Fruit fly (Drosophila melanogaster) whole organism, prepupa: ENCODE measurements around the gene CG34034.
"Not testable (repeated sequence)": the region's sequence is repeated elsewhere in the genome, so short reads cannot be mapped to it uniquely, and the experiment has no call there.

Experiments used
- CG10631 ChIP-seq: fragments of 200-800 bp; sonication (Bioruptor generic); optimal IDR thresholded peaks from 2 replicates; lab custom pipeline; 2016; ENCODE audit warnings: missing biosample characterization, missing genetic modification characterization
- CG10669 ChIP-seq: fragments of 200-800 bp; sonication (Bioruptor generic); optimal IDR thresholded peaks from 3 replicates; lab custom pipeline; 2018; ENCODE audit warnings: missing biosample characterization, mild to moderate bottlenecking, missing genetic modification characterization, moderate library complexity
- CG11294 ChIP-seq: fragments of 200-800 bp; sonication (Bioruptor generic); IDR thresholded peaks from 2 replicates; pipeline ENCODE4 v1.3.6; 2022; ENCODE audit warnings: missing biosample characterization, missing genetic modification characterization
- CG11762 ChIP-seq: fragments of 200-800 bp; sonication (Bioruptor generic); optimal IDR thresholded peaks from 3 replicates; lab custom pipeline; 2016; ENCODE audit warnings: missing biosample characterization, missing genetic modification characterization; ENCODE audit not compliant: insufficient read depth
- CG11902 ChIP-seq: fragments of 200-800 bp; sonication (Bioruptor generic); optimal IDR thresholded peaks from 3 replicates; lab custom pipeline; 2016; ENCODE audit warnings: missing biosample characterization, missing genetic modification characterization
- CG15336 ChIP-seq: fragments of 200-800 bp; sonication (Bioruptor generic); IDR thresholded peaks from 2 replicates; pipeline ENCODE4 v1.3.6; 2022; ENCODE audit warnings: missing biosample characterization, missing genetic modification characterization
- CG1621 ChIP-seq: fragments of 200-800 bp; sonication (Bioruptor generic); optimal IDR thresholded peaks from 3 replicates; lab custom pipeline; 2018; ENCODE audit warnings: missing biosample characterization, mild to moderate bottlenecking, missing genetic modification characterization
- CG16779 ChIP-seq: fragments of 200-800 bp; sonication (Bioruptor generic); optimal IDR thresholded peaks from 3 replicates; lab custom pipeline; 2017; ENCODE audit warnings: missing biosample characterization, mild to moderate bottlenecking, missing genetic modification characterization
- CG3032 ChIP-seq: fragments of 200-800 bp; optimal IDR thresholded peaks from 2 replicates; lab custom pipeline; 2019; ENCODE audit warnings: missing biosample characterization, mild to moderate bottlenecking, missing genetic modification characterization, moderate library complexity
- CG31627 ChIP-seq: fragments of 200-800 bp; sonication (Bioruptor generic); optimal IDR thresholded peaks from 3 replicates; lab custom pipeline; 2016; ENCODE audit warnings: missing biosample characterization, missing genetic modification characterization
- CG34406 ChIP-seq: fragments of 200-800 bp; sonication (Bioruptor generic); optimal IDR thresholded peaks from 3 replicates; lab custom pipeline; 2016; ENCODE audit warnings: missing biosample characterization, missing genetic modification characterization
- CG3919 ChIP-seq: fragments of 200-800 bp; sonication (Bioruptor generic); optimal IDR thresholded peaks from 3 replicates; lab custom pipeline; 2016; ENCODE audit warnings: missing biosample characterization, missing genetic modification characterization
- CG4318 ChIP-seq: fragments of 200-800 bp; sonication (Bioruptor generic); optimal IDR thresholded peaks from 3 replicates; lab custom pipeline; 2017; ENCODE audit warnings: missing biosample characterization, mild to moderate bottlenecking, missing genetic modification characterization
- CG6276 ChIP-seq: fragments of 200-800 bp; sonication (Bioruptor generic); optimal IDR thresholded peaks from 2 replicates; lab custom pipeline; 2017; ENCODE audit warnings: missing biosample characterization, mild to moderate bottlenecking, missing genetic modification characterization
- CG6792 ChIP-seq: fragments of 200-800 bp; sonication (Bioruptor generic); optimal IDR thresholded peaks from 3 replicates; lab custom pipeline; 2016; ENCODE audit warnings: missing biosample characterization, missing genetic modification characterization
- CG6808 ChIP-seq: fragments of 200-800 bp; sonication (Bioruptor generic); optimal IDR thresholded peaks from 3 replicates; lab custom pipeline; 2017; ENCODE audit warnings: missing biosample characterization, missing genetic modification characterization, mild to moderate bottlenecking, moderate library complexity, missing genetic modification reagents
- CG6854 ChIP-seq: fragments of 200-800 bp; sonication (Bioruptor generic); optimal IDR thresholded peaks from 2 replicates; lab custom pipeline; 2017; ENCODE audit warnings: missing biosample characterization, mild to moderate bottlenecking, missing genetic modification characterization
- CG8119 ChIP-seq: fragments of 200-800 bp; sonication (Bioruptor generic); IDR thresholded peaks from 3 replicates; pipeline ENCODE4 v1.3.6; 2022; ENCODE audit warnings: missing biosample characterization, missing genetic modification characterization
- CG8319 ChIP-seq: fragments of 200-800 bp; sonication (Bioruptor generic); optimal IDR thresholded peaks from 3 replicates; lab custom pipeline; 2016; ENCODE audit warnings: missing biosample characterization, missing genetic modification characterization
- CG8632 ChIP-seq: fragments of 200-800 bp; sonication (Bioruptor generic); optimal IDR thresholded peaks from 3 replicates; lab custom pipeline; 2016; ENCODE audit warnings: missing biosample characterization, missing genetic modification characterization
- CG9139 ChIP-seq: fragments of 200-800 bp; sonication (Bioruptor generic); optimal IDR thresholded peaks from 3 replicates; lab custom pipeline; 2017; ENCODE audit warnings: missing biosample characterization, mild to moderate bottlenecking, missing genetic modification characterization
- Eip75B ChIP-seq: fragments of 200-800 bp; sonication (Bioruptor generic); optimal IDR thresholded peaks from 3 replicates; lab custom pipeline; 2016; ENCODE audit warnings: missing biosample characterization, missing genetic modification characterization
- Eip78C ChIP-seq: fragments of 200-800 bp; sonication (Bioruptor generic); peaks from one replicate; lab custom pipeline; 2016; ENCODE audit warnings: missing biosample characterization, missing genetic modification characterization
- Ets21C ChIP-seq: fragments of 200-800 bp; sonication (Bioruptor generic); optimal IDR thresholded peaks from 3 replicates; lab custom pipeline; 2016; ENCODE audit warnings: missing biosample characterization, missing genetic modification characterization
- Ets96B ChIP-seq: fragments of 200-800 bp; optimal IDR thresholded peaks from 2 replicates; lab custom pipeline; 2019; ENCODE audit warnings: missing biosample characterization, mild to moderate bottlenecking, missing genetic modification characterization, moderate library complexity
- Hr38 ChIP-seq: sonication (Bioruptor generic); optimal IDR thresholded peaks from 2 replicates; lab custom pipeline; 2016; ENCODE audit warnings: missing biosample characterization, missing genetic modification characterization
- Hr39 ChIP-seq: fragments of 200-800 bp; sonication (Bioruptor generic); optimal IDR thresholded peaks from 2 replicates; lab custom pipeline; 2016; ENCODE audit warnings: missing biosample characterization, missing genetic modification characterization
- Lpt ChIP-seq: fragments of 200-800 bp; sonication (Bioruptor generic); optimal IDR thresholded peaks from 3 replicates; lab custom pipeline; 2016; ENCODE audit warnings: missing biosample characterization, missing genetic modification characterization
- Met ChIP-seq: fragments of 200-800 bp; sonication (Bioruptor generic); optimal IDR thresholded peaks from 3 replicates; lab custom pipeline; 2016; ENCODE audit warnings: missing biosample characterization, missing genetic modification characterization
- OdsH ChIP-seq: fragments of 200-800 bp; sonication (Bioruptor generic); optimal IDR thresholded peaks from 3 replicates; lab custom pipeline; 2016; ENCODE audit warnings: missing biosample characterization, missing genetic modification characterization
- Smox ChIP-seq: fragments of 200-800 bp; sonication (Bioruptor generic); optimal IDR thresholded peaks from 3 replicates; lab custom pipeline; 2016; ENCODE audit warnings: missing biosample characterization, missing genetic modification characterization
- Sox102F ChIP-seq: fragments of 200-800 bp; sonication (Bioruptor generic); optimal IDR thresholded peaks from 2 replicates; lab custom pipeline; 2016; ENCODE audit warnings: missing biosample characterization, mild to moderate bottlenecking, missing genetic modification characterization
- Sox14 ChIP-seq: fragments of 200-800 bp; sonication (Bioruptor generic); optimal IDR thresholded peaks from 3 replicates; lab custom pipeline; 2016; ENCODE audit warnings: missing biosample characterization, missing genetic modification characterization
- dac ChIP-seq: fragments of 200-800 bp; sonication (Bioruptor generic); optimal IDR thresholded peaks from 2 replicates; lab custom pipeline; 2017; ENCODE audit warnings: missing biosample characterization, mild to moderate bottlenecking, missing genetic modification characterization
- dsx ChIP-seq: fragments of 200-800 bp; optimal IDR thresholded peaks from 3 replicates; lab custom pipeline; 2019; ENCODE audit warnings: missing biosample characterization, mild to moderate bottlenecking, missing genetic modification characterization, moderate library complexity; ENCODE audit not compliant: poor library complexity, severe bottlenecking
- eg ChIP-seq: fragments of 200-800 bp; sonication (Bioruptor generic); IDR thresholded peaks from 3 replicates; pipeline ENCODE4 v1.3.6; 2022; ENCODE audit warnings: missing biosample characterization, missing genetic modification characterization
- esn ChIP-seq: fragments of 200-800 bp; sonication (Bioruptor generic); optimal IDR thresholded peaks from 2 replicates; lab custom pipeline; 2016; ENCODE audit warnings: missing biosample characterization, mild to moderate bottlenecking, missing genetic modification characterization, moderate library complexity
- fd59A ChIP-seq: fragments of 200-800 bp; sonication (Bioruptor generic); optimal IDR thresholded peaks from 2 replicates; lab custom pipeline; 2017; ENCODE audit warnings: missing biosample characterization, mild to moderate bottlenecking, missing genetic modification characterization, missing genetic modification reagents
- fd85E ChIP-seq: fragments of 200-800 bp; sonication (Bioruptor generic); optimal IDR thresholded peaks from 3 replicates; lab custom pipeline; 2016; ENCODE audit warnings: missing biosample characterization, missing genetic modification characterization
- net ChIP-seq: fragments of 200-800 bp; sonication (Bioruptor generic); optimal IDR thresholded peaks from 3 replicates; lab custom pipeline; 2016; ENCODE audit warnings: missing biosample characterization, missing genetic modification characterization
- pdm3 ChIP-seq: fragments of 200-800 bp; sonication (Bioruptor generic); optimal IDR thresholded peaks from 3 replicates; lab custom pipeline; 2016; ENCODE audit warnings: missing biosample characterization, missing genetic modification characterization
- salr ChIP-seq, 2 experiments: fragments of 200-800 bp; sonication (Bioruptor generic); optimal IDR thresholded peaks; 3 replicates each; lab custom pipeline; 2016 to 2018; ENCODE audit warnings: missing biosample characterization in 2 of 2, missing genetic modification characterization in 2 of 2, mild to moderate bottlenecking in 1 of 2
- spab ChIP-seq: fragments of 200-800 bp; sonication (Bioruptor generic); optimal IDR thresholded peaks from 2 replicates; lab custom pipeline; 2017; ENCODE audit warnings: missing biosample characterization, mild to moderate bottlenecking, missing genetic modification characterization, missing genetic modification reagents
- ss ChIP-seq, 2 experiments: fragments of 200-800 bp; sonication (Bioruptor generic); optimal IDR thresholded peaks; 2 replicates in 1 of 2; 3 replicates in 1 of 2; lab custom pipeline; 2017 to 2018; ENCODE audit warnings: mild to moderate bottlenecking in 2 of 2, missing biosample characterization in 2 of 2, missing genetic modification characterization in 2 of 2, moderate library complexity in 1 of 2
- svp ChIP-seq: fragments of 200-800 bp; sonication (Bioruptor generic); peaks from one replicate; lab custom pipeline; 2016; ENCODE audit warnings: missing biosample characterization, missing genetic modification characterization
- vri ChIP-seq: fragments of 200-800 bp; sonication (Bioruptor generic); optimal IDR thresholded peaks from 3 replicates; lab custom pipeline; 2016; ENCODE audit warnings: missing biosample characterization, mild to moderate bottlenecking, missing genetic modification characterization

Gene CG34034

DNA sequence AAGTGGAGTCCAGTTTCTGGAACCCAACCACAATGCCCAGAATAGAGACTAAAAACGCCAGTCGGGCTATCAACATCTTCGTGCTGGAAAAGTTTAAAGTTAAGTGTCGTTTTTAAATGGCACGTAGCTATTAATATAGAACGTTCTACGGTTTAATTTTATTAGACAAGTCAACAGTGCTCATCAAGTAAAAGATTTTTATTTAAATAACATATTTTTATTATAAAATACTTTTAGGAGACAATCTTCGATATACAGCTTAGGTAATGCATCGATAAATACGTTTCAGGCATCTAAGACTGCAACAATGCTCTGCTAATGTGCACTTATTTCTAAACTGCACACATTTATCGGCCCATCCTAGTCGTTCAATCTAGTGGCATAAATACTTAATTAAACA lies 2.2 kb downstream of the CG34034 start, which contains the start of gene CG42869:
Gene CG42869 (minus strand): TSS at position 101 of the 400 bp plus-strand sequence.
- TF ChIP-seq CG34406 (GFP tag; lab: Kevin White, UChicago) (no peak), CG10631 (no peak), dsx (GFP tag; lab: Kevin White, UChicago) (no peak), CG10669 (GFP tag; lab: Kevin White, UChicago) (no peak)

DNA sequence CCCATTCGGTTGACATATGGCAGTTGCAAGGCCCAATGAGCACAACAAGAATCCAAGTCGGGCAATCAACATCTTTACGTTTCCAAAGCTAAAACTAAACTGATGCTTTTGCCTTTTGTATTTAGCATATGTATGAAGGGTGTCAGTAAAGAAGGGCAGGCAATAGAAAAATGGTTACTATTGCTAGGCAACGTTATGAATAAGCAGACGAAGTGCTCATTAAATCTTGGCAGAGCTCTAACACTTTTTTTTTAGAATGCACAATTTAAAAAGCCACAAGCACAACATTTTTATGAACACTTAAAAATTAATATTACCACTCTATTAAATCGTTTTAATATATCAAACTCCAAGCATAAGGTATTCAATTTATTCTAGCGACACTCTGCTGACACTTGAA lies 2.7 kb downstream of the CG34034 start, which contains the start of gene Sfp93F:
Gene Sfp93F (minus strand): TSS at position 101 of the 400 bp plus-strand sequence.
- not testable (repeated sequence) for TF ChIP-seq Hr38, CG6792, CG6808 (GFP tag; lab: Kevin White, UChicago)
- TF ChIP-seq, all 60 proteins: peak for 0; not testable (repeated sequence) for 60

DNA sequence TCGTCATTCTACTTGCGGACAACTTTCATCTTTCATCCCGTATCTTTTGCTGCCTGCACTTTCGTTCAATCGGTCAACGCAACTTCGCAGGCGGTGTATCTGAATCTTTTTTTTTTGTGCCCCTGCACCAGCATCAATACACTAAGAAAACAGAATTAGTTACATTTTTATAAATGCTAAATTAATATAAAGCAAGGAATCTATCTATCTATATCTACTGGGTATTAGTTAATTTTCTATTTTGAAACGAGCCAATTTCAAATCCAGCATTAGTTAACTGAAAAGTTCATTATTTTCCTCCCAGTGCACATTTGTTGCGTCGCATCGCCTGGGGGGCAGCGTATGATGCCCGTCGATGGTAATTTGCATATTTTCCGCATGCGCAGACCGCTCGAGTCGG lies 6.0 kb downstream of the CG34034 start:
- peak; percentile 69 for TF ChIP-seq CG6276 (GFP tag; lab: Kevin White, UChicago)
- peak; percentile 54 for TF ChIP-seq svp (GFP tag; lab: Kevin White, UChicago)
- TF ChIP-seq ss (GFP tag; optimal IDR thresholded peaks at IDR 0.05; lab: Kevin White, UChicago), result no peak
- no peak for TF ChIP-seq CG6808 (GFP tag; lab: Kevin White, UChicago)
- no peak for TF ChIP-seq CG1621 (tag; lab: Kevin White, UChicago)
- no peak for TF ChIP-seq CG9139 (GFP tag; lab: Kevin White, UChicago)
- TF ChIP-seq fd85E (GFP tag; lab: Kevin White, UChicago), result no peak
- TF ChIP-seq CG16779, result no peak
- TF ChIP-seq Sox102F, result peak; percentile 29
- peak in 1 of 2 experiments; percentile 56 for TF ChIP-seq salr (GFP tag; optimal IDR thresholded peaks at IDR 0.05; lab: Kevin White, UChicago)
- TF ChIP-seq Sox14 (GFP tag; lab: Kevin White, UChicago), result peak; percentile 51
- no peak for TF ChIP-seq fd59A
- peak; percentile 90 for TF ChIP-seq eg (GFP tag; lab: Robert Waterston, UW)
- no peak for TF ChIP-seq CG8319 (GFP tag; lab: Kevin White, UChicago)
- TF ChIP-seq CG3919 (GFP tag; lab: Kevin White, UChicago), result peak; percentile 51
- peak; percentile 40 for TF ChIP-seq Ets96B (tag; lab: Kevin White, UChicago)
- peak; percentile 40 for TF ChIP-seq dsx (GFP tag; lab: Kevin White, UChicago)
- TF ChIP-seq esn (GFP tag; lab: Kevin White, UChicago), result peak; percentile 57
- TF ChIP-seq CG4318 (GFP tag; lab: Kevin White, UChicago), result peak; percentile 74
- peak; percentile 63 for TF ChIP-seq Hr38 (GFP tag; lab: Kevin White, UChicago)
- peak; percentile 33 for TF ChIP-seq CG11762 (GFP tag; lab: Kevin White, UChicago)
- TF ChIP-seq CG15336 (GFP tag; lab: Robert Waterston, UW), result peak; percentile 92
- TF ChIP-seq pdm3 (GFP tag; lab: Kevin White, UChicago), result peak; percentile 76
- peak; percentile 57 for TF ChIP-seq Smox (GFP tag; lab: Kevin White, UChicago)
- peak; percentile 70 for TF ChIP-seq OdsH (GFP tag; lab: Kevin White, UChicago)
- peak; percentile 92 for TF ChIP-seq CG8119
- peak; percentile 50 for TF ChIP-seq CG10631
- TF ChIP-seq CG8632, result peak; percentile 46
- TF ChIP-seq CG6854 (GFP tag; lab: Kevin White, UChicago), result no peak
- TF ChIP-seq Ets21C (GFP tag; lab: Kevin White, UChicago), result peak; percentile 1
- peak; percentile 60 for TF ChIP-seq CG34406 (GFP tag; lab: Kevin White, UChicago)
- TF ChIP-seq CG11294, result peak; percentile 48; the same call in 1 of the 2 replicates
- TF ChIP-seq net (GFP tag; lab: Kevin White, UChicago), result peak; percentile 70
- TF ChIP-seq CG3032, result peak; percentile 24
- TF ChIP-seq dac, result peak; percentile 74
- TF ChIP-seq Lpt (GFP tag; lab: Kevin White, UChicago), result peak; percentile 68
- TF ChIP-seq vri (GFP tag; lab: Kevin White, UChicago), result peak; percentile 18
- peak; percentile 56 for TF ChIP-seq Hr39 (GFP tag; lab: Kevin White, UChicago)
- TF ChIP-seq Eip78C (GFP tag; lab: Kevin White, UChicago), result peak; percentile 93
- TF ChIP-seq CG10669 (GFP tag; lab: Kevin White, UChicago), result no peak
- TF ChIP-seq spab (GFP tag; lab: Kevin White, UChicago), result peak; percentile 14
- peak; percentile 59 for TF ChIP-seq Met (GFP tag; lab: Kevin White, UChicago)
- TF ChIP-seq CG11902 (GFP tag; lab: Kevin White, UChicago), result peak; percentile 8
- TF ChIP-seq CG31627 (GFP tag; lab: Kevin White, UChicago), result peak; percentile 46
- TF ChIP-seq Eip75B (GFP tag; lab: Kevin White, UChicago), result peak; percentile 54
